Fruit fly (Drosophila melanogaster): Measurements from ENCODE around the gene CG4572.

CG4572 gene

DNA sequence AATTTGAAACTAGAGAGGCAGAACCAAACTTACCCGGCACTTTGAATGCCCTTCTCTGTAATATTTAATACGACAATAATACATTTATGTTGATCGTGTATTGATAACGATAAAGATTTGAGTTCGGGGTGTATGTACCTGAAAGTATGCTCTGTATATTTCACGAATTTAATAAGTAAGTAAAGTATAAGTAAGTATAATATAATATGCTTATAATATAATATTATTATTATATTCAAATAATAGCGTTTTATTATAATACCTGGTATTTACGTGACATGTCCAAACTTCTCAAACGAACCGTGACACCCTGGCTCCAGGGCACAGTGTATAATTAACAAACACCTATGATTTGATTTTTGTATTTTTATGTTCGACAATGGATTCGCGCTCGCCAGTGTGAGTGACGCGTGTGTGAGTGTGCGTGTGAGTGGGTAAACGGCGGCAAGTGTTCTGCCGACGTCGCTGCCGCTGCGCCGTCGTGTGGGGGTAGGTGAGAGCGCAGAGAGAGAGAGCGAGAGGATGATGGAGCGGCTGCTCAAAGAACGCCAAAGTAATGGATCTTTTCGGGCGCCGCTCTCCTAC, 25.5 kb upstream of the CG4572 start (continued):
- TF ChIP-seq abd-A (tag; optimal IDR thresholded peaks at IDR 0.05) = peak; percentile 43
- TF ChIP-seq Aef1 (GFP tag; IDR thresholded peaks at IDR 0.05) = peak; percentile 58; the same call in 2 of the 3 replicates
- peak; percentile 78 for TF ChIP-seq phol (tag; optimal IDR thresholded peaks at IDR 0.05)
- TF ChIP-seq bigmax (GFP tag; optimal IDR thresholded peaks at IDR 0.05) = no peak
- TF ChIP-seq Ravus (GFP tag; IDR thresholded peaks at IDR 0.05) = peak; percentile 9
- TF ChIP-seq knrl (GFP tag; IDR thresholded peaks at IDR 0.05; ENCODE audit: partially characterized antibody) = no peak
- peak; percentile 4 for TF ChIP-seq HLH54F (GFP tag; optimal IDR thresholded peaks at IDR 0.05)
- peak; percentile 80 for TF ChIP-seq CG10209 (GFP tag; optimal IDR thresholded peaks at IDR 0.05)
- TF ChIP-seq stwl (tag; optimal IDR thresholded peaks at IDR 0.05) = no peak
- peak; percentile 17 for TF ChIP-seq CG13894 (tag; optimal IDR thresholded peaks at IDR 0.05)
- peak; percentile 42 for TF ChIP-seq run (tag; optimal IDR thresholded peaks at IDR 0.05)
- TF ChIP-seq en (GFP tag; optimal IDR thresholded peaks at IDR 0.05) = no peak
- TF ChIP-seq slbo (GFP tag; IDR thresholded peaks at IDR 0.05) = peak; percentile 78
- TF ChIP-seq lov (optimal IDR thresholded peaks at IDR 0.05) = no peak
- no peak for TF ChIP-seq lov (GFP tag; IDR thresholded peaks at IDR 0.05)
- no peak for TF ChIP-seq CG43689 (GFP tag; IDR thresholded peaks at IDR 0.05)
- no peak for TF ChIP-seq NC2β (GFP tag; optimal IDR thresholded peaks at IDR 0.05)
- peak; percentile 48 for TF ChIP-seq CG4820 (GFP tag; optimal IDR thresholded peaks at IDR 0.05)
- TF ChIP-seq Drgx (GFP tag; IDR thresholded peaks at IDR 0.05) = no peak; the same call in 1 of the 2 replicates
- no peak for TF ChIP-seq CG17802 (tag; optimal IDR thresholded peaks at IDR 0.05)
- no peak for TF ChIP-seq stc (GFP tag; IDR thresholded peaks at IDR 0.05)
- TF ChIP-seq br (optimal IDR thresholded peaks at IDR 0.05) = no peak
- peak; percentile 58; the same call in 1 of the 2 replicates for TF ChIP-seq sob (GFP tag; IDR thresholded peaks at IDR 0.05)
- 0 out of 2 replicates have a peak, but pooled peaks have one; percentile 7 for TF ChIP-seq ara (GFP tag; IDR thresholded peaks at IDR 0.05)
- TF ChIP-seq CG15514 (GFP tag; optimal IDR thresholded peaks at IDR 0.05) = peak; percentile 71
- peak; percentile 40 for TF ChIP-seq zen (tag; optimal IDR thresholded peaks at IDR 0.05)
- TF ChIP-seq Hr39 (optimal IDR thresholded peaks at IDR 0.05) = no peak
- TF ChIP-seq H15 (GFP tag; IDR thresholded peaks at IDR 0.05) = no peak
- TF ChIP-seq CG5245 (GFP tag; optimal IDR thresholded peaks at IDR 0.05) = peak; percentile 16
- TF ChIP-seq cwo (GFP tag; optimal IDR thresholded peaks at IDR 0.05) = peak; percentile 84
- TF ChIP-seq CG4707 (GFP tag; optimal IDR thresholded peaks at IDR 0.05) = no peak
- TF ChIP-seq CG2199 (GFP tag; IDR thresholded peaks at IDR 0.05) = no peak
- peak; percentile 61 for TF ChIP-seq HLHmδ (GFP tag; optimal IDR thresholded peaks at IDR 0.05)
- TF ChIP-seq CG2129 (GFP tag; IDR thresholded peaks at IDR 0.05; ENCODE audit: partially characterized antibody) = no peak
- no peak for TF ChIP-seq Dad (GFP tag; optimal IDR thresholded peaks at IDR 0.05)
- no peak for TF ChIP-seq hb (GFP tag; IDR thresholded peaks at IDR 0.05; ENCODE audit: partially characterized antibody)
- TF ChIP-seq zfh2 (GFP tag; optimal IDR thresholded peaks at IDR 0.05) = no peak
- peak; percentile 63 for TF ChIP-seq CG7357 (GFP tag; IDR thresholded peaks at IDR 0.05)
- TF ChIP-seq onecut (GFP tag; IDR thresholded peaks at IDR 0.05) = peak; percentile 38; the same call in 1 of the 2 replicates
- TF ChIP-seq gce (GFP tag; IDR thresholded peaks at IDR 0.05) = no peak
- no peak for TF ChIP-seq HLH4C (GFP tag; IDR thresholded peaks at IDR 0.05; ENCODE audit: partially characterized antibody)
- peak; percentile 20; the same call in 1 of the 3 replicates for TF ChIP-seq CG14050 (GFP tag; IDR thresholded peaks at IDR 0.05)
- peak; percentile 70 for TF ChIP-seq CG2120 (GFP tag; optimal IDR thresholded peaks at IDR 0.05)
- TF ChIP-seq CG11504 (tag; optimal IDR thresholded peaks at IDR 0.05) = peak; percentile 87
- 0 out of 2 replicates have a peak, but pooled peaks have one; percentile 7 for TF ChIP-seq CG32767 (GFP tag; IDR thresholded peaks at IDR 0.05)
- TF ChIP-seq CG6654 (GFP tag; optimal IDR thresholded peaks at IDR 0.05) = peak; percentile 69
- no peak for TF ChIP-seq Bteb2 (GFP tag; optimal IDR thresholded peaks at IDR 0.05)
- TF ChIP-seq caup (GFP tag; optimal IDR thresholded peaks at IDR 0.05; ENCODE audit: severe bottlenecking) = peak; percentile 86
- TF ChIP-seq gsb-n (tag; optimal IDR thresholded peaks at IDR 0.05) = peak; percentile 18
- peak; percentile 16 for TF ChIP-seq fd64A (GFP tag; optimal IDR thresholded peaks at IDR 0.05)
